Fruit fly (Drosophila melanogaster) whole organism: ENCODE results near the gene danr.

Experiments
- CG8478 ChIP-seq: fragments of >200 bp; optimal IDR thresholded peaks from 2 replicates; lab custom pipeline; 2018; ENCODE audit warnings: inconsistent platforms
- Dll ChIP-seq: fragments of >200 bp; optimal IDR thresholded peaks from 2 replicates; lab custom pipeline; 2017
- EcR ChIP-seq, 2 experiments: fragments of >200 bp; optimal IDR thresholded peaks; 2 replicates each; lab custom pipeline; 2017; ENCODE audit warnings: missing biosample characterization in 2 of 2, missing genetic modification characterization in 2 of 2, missing genetic modification reagents in 2 of 2
- pan ChIP-seq: fragments of >200 bp; optimal IDR thresholded peaks from 2 replicates; lab custom pipeline; 2017
- psq ChIP-seq: fragments of >200 bp; optimal IDR thresholded peaks from 2 replicates; lab custom pipeline; 2017
- usp ChIP-seq: fragments of >200 bp; optimal IDR thresholded peaks from 2 replicates; lab custom pipeline; 2017; ENCODE audit warnings: missing biosample characterization, missing genetic modification characterization, mixed read lengths

Gene danr

dm6 chr3R:25183484-25184442 lies 45.9 kb downstream of the danr start, which contains the start of gene dan:
TSS of gene dan (plus strand) at chr3R:25184383.
- TF ChIP-seq usp (GFP tag; lab: Kevin White, UChicago), result no peak
- no peak for TF ChIP-seq CG8478 (lab: Kevin White, UChicago)
- no peak for TF ChIP-seq psq (lab: Kevin White, UChicago)
- no peak for TF ChIP-seq pan
- no peak for TF ChIP-seq EcR (GFP tag; optimal IDR thresholded peaks at IDR 0.05; lab: Kevin White, UChicago)
- TF ChIP-seq Dll, result no peak

- TF ChIP-seq CG8478 (lab: Kevin White, UChicago) (peak; percentile 43), EcR (GFP tag; optimal IDR thresholded peaks at IDR 0.05; lab: Kevin White, UChicago) (no peak), psq (lab: Kevin White, UChicago) (no peak)
Measured at dm6 chr3R:25184540-25184939, 46.7 kb downstream of the danr start.

- no peak for TF ChIP-seq psq (lab: Kevin White, UChicago)
- no peak for TF ChIP-seq usp (GFP tag; lab: Kevin White, UChicago)
- no peak for TF ChIP-seq pan
- TF ChIP-seq CG8478 (lab: Kevin White, UChicago), result no peak
- no peak for TF ChIP-seq EcR (GFP tag; optimal IDR thresholded peaks at IDR 0.05; lab: Kevin White, UChicago)
- no peak for TF ChIP-seq Dll
Measured at dm6 chr3R:25188990-25189389, 51.1 kb downstream of the danr start.
